Fruit fly (Drosophila melanogaster) whole organism, pupa: ENCODE measurements around the gene mRpS24.
A peak's percentile ranks its signal among the peaks of the same experiment; 100 is the strongest.

ENCODE experiments used
- CG10348 ChIP-seq: fragments of 200-800 bp; sonication (Bioruptor generic); IDR thresholded peaks from 2 replicates; pipeline ENCODE4 v1.3.6; 2022; ENCODE audit warnings: missing biosample characterization, missing genetic modification characterization
- CG12605 ChIP-seq: fragments of 200-800 bp; sonication (Bioruptor generic); IDR thresholded peaks from 2 replicates; pipeline ENCODE4 v1.3.6; 2022; ENCODE audit warnings: missing biosample characterization, missing genetic modification characterization
- CG13204 ChIP-seq: fragments of 200-800 bp; sonication (Bioruptor generic); optimal IDR thresholded peaks from 2 replicates; lab custom pipeline; 2018; ENCODE audit warnings: missing biosample characterization, mild to moderate bottlenecking, missing genetic modification characterization, moderate library complexity
- CG14655 ChIP-seq: fragments of 200-800 bp; sonication (Bioruptor generic); optimal IDR thresholded peaks from 3 replicates; lab custom pipeline; 2017; ENCODE audit warnings: mild to moderate bottlenecking, missing biosample characterization, missing genetic modification reagents, missing genetic modification characterization
- CG15710 ChIP-seq: fragments of 200-800 bp; sonication (Bioruptor generic); optimal IDR thresholded peaks from 2 replicates; lab custom pipeline; 2018; ENCODE audit warnings: missing biosample characterization, mild to moderate bottlenecking, missing genetic modification characterization, moderate library complexity
- CG17806 ChIP-seq: fragments of 200-800 bp; sonication (Bioruptor generic); optimal IDR thresholded peaks from 2 replicates; lab custom pipeline; 2018; ENCODE audit warnings: missing biosample characterization, mild to moderate bottlenecking, missing genetic modification characterization, moderate library complexity
- CG32121 ChIP-seq: fragments of 200-800 bp; sonication (Bioruptor generic); IDR thresholded peaks from 2 replicates; pipeline ENCODE4 v1.3.6; 2022; ENCODE audit warnings: missing biosample characterization, missing genetic modification characterization
- CG34367 ChIP-seq: fragments of 200-800 bp; sonication (Bioruptor generic); optimal IDR thresholded peaks from 2 replicates; lab custom pipeline; 2018; ENCODE audit warnings: missing biosample characterization, mild to moderate bottlenecking, missing genetic modification characterization
- CG4496 ChIP-seq: fragments of 200-800 bp; sonication (Bioruptor generic); IDR thresholded peaks from 3 replicates; pipeline ENCODE4 v1.3.6; 2022; ENCODE audit warnings: missing biosample characterization, missing genetic modification characterization
- CG8159 ChIP-seq: fragments of 200-800 bp; sonication (Bioruptor generic); optimal IDR thresholded peaks from 3 replicates; lab custom pipeline; 2018; ENCODE audit warnings: missing biosample characterization, mild to moderate bottlenecking, missing genetic modification characterization, moderate library complexity
- CG8301 ChIP-seq: fragments of 200-800 bp; sonication (Bioruptor generic); optimal IDR thresholded peaks from 2 replicates; lab custom pipeline; 2018; ENCODE audit warnings: missing biosample characterization, mild to moderate bottlenecking, missing genetic modification characterization
- CG9948 ChIP-seq: fragments of 200-800 bp; sonication (Bioruptor generic); optimal IDR thresholded peaks from 2 replicates; lab custom pipeline; 2018; ENCODE audit warnings: missing biosample characterization, mild to moderate bottlenecking, missing genetic modification characterization, moderate library complexity
- D1 ChIP-seq: fragments of 200-800 bp; sonication (Bioruptor generic); optimal IDR thresholded peaks from 2 replicates; lab custom pipeline; 2018; ENCODE audit warnings: missing biosample characterization, mild to moderate bottlenecking, missing genetic modification characterization, moderate library complexity
- EcR ChIP-seq: fragments of 200-800 bp; sonication (Bioruptor generic); optimal IDR thresholded peaks from 3 replicates; lab custom pipeline; 2019; ENCODE audit warnings: missing biosample characterization, missing genetic modification characterization, mild to moderate bottlenecking, moderate library complexity, missing genetic modification reagents
- Ets98B ChIP-seq: fragments of 200-800 bp; sonication (Bioruptor generic); IDR thresholded peaks from 2 replicates; pipeline ENCODE4 v1.3.6; 2022; ENCODE audit warnings: missing biosample characterization, missing genetic modification characterization
- Pif1A ChIP-seq: fragments of 200-800 bp; sonication (Bioruptor generic); optimal IDR thresholded peaks from 3 replicates; lab custom pipeline; 2016; ENCODE audit warnings: missing biosample characterization, missing genetic modification characterization
- Pif1B ChIP-seq: fragments of 200-800 bp; sonication (Bioruptor generic); optimal IDR thresholded peaks from 3 replicates; lab custom pipeline; 2016; ENCODE audit warnings: missing biosample characterization, missing genetic modification characterization
- Snoo ChIP-seq: fragments of 200-800 bp; sonication (Bioruptor generic); optimal IDR thresholded peaks from 3 replicates; lab custom pipeline; 2017; ENCODE audit warnings: missing biosample characterization, mild to moderate bottlenecking, missing genetic modification characterization, inconsistent platforms
- fd96Ca ChIP-seq: fragments of 200-800 bp; sonication (Bioruptor generic); IDR thresholded peaks from 3 replicates; pipeline ENCODE4 v1.3.6; 2022; ENCODE audit warnings: missing biosample characterization, missing genetic modification characterization
- gl ChIP-seq: fragments of 200-800 bp; sonication (Bioruptor generic); optimal IDR thresholded peaks from 2 replicates; lab custom pipeline; 2018; ENCODE audit warnings: missing biosample characterization, mild to moderate bottlenecking, missing genetic modification characterization
- rn ChIP-seq: fragments of 200-800 bp; sonication (Bioruptor generic); IDR thresholded peaks from 2 replicates; pipeline ENCODE4 v1.3.6; 2022; ENCODE audit warnings: missing biosample characterization, missing genetic modification characterization

The mRpS24 gene

DNA sequence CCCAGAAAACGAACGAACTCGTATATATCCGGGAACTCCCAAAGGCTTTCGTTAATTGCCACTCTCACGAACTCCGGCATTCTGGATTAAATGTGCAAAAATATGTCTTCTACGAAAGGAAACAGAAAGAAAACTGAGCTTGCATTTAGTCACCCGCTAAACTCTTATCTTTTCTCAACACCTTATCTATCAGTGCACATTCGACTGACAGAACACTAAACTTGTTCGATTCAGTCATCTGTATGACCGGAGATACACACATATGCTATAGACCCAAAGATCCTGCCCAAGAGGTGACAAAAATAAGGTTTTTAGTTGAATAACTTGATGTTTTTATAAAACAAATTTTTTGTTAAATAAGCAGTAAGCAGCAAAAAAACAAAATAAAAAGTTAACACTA lies 13.2 kb downstream of the mRpS24 start, which contains the start of gene p38c:
Gene p38c, minus strand, starts transcription at position 101 of the 400 bp plus-strand sequence.
- no peak for TF ChIP-seq CG8301 (tag; lab: Kevin White, UChicago)
- TF ChIP-seq gl (tag; lab: Kevin White, UChicago) = no peak
- no peak for TF ChIP-seq CG17806 (tag; lab: Kevin White, UChicago)

DNA sequence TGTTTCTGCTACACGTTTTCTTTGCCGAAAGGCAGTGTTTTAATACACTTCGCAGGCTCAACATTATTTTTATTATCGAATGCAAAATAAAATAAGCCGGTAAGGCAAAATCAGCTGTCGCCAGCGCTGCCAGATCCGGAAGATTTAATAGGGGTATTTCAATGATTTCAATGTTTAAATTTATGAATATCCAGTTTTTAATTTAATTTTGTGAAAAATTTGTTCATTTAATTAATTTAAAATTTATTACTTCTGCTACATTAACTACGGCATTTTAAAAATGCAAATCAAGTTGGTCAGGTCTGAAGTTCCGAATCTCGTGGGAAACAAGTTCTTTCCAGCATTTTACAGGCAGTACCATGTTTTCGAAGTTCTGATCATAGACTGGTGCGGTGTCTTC lies 14.5 kb downstream of the mRpS24 start, which contains the start of gene Slimp:
Gene Slimp, minus strand, starts transcription at position 130 of the 400 bp plus-strand sequence.
- TF ChIP-seq CG32121 (GFP tag; lab: Robert Waterston, UW) = 0 out of 2 replicates have a peak, but pooled peaks have one; percentile 19
- no peak for TF ChIP-seq CG14655 (GFP tag; lab: Kevin White, UChicago)
- TF ChIP-seq Pif1B (GFP tag; lab: Kevin White, UChicago) = peak; percentile 2
- peak; percentile 47 for TF ChIP-seq Pif1A

DNA sequence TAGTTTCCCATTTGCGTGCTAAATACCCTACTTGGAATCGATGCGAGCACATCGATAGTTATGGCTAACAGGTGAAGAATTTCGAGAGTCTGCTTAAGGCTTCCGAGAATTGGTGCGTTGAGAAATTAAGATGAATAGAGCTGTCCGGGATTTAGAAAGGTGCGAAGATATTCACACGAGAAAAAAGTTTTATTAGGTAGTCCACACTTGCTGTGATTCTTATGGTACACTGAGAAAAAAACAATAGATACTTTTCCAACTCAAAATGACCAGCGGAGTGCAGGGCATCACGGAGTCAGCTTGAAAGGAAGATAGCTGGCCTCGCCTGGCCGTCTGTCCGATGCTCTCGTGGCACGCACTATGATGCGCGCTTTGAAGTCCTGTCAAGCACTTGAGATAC lies 18.8 kb downstream of the mRpS24 start:
- TF ChIP-seq CG34367 (tag; lab: Kevin White, UChicago) = peak; percentile 70
- TF ChIP-seq CG8301 (tag; lab: Kevin White, UChicago) = peak; percentile 86
- TF ChIP-seq CG13204 (GFP tag; lab: Kevin White, UChicago) = no peak
- peak; percentile 79 for TF ChIP-seq CG17806 (tag; lab: Kevin White, UChicago)
- no peak for TF ChIP-seq rn (GFP tag; lab: Robert Waterston, UW)
- TF ChIP-seq D1 = peak; percentile 47
- peak; percentile 75 for TF ChIP-seq CG8159
- peak; percentile 78 for TF ChIP-seq Pif1A
- peak; percentile 17; the same call in 1 of the 2 replicates for TF ChIP-seq Ets98B
- peak; percentile 60 for TF ChIP-seq gl (tag; lab: Kevin White, UChicago)
- peak; percentile 72; the same call in 2 of the 3 replicates for TF ChIP-seq fd96Ca
- no peak for TF ChIP-seq CG12605
- TF ChIP-seq CG9948 (tag; lab: Kevin White, UChicago) = peak; percentile 85
- TF ChIP-seq CG15710 (tag; lab: Kevin White, UChicago) = peak; percentile 74
- TF ChIP-seq CG10348 = no peak
- peak; percentile 62; the same call in 2 of the 3 replicates for TF ChIP-seq CG4496 (GFP tag; lab: Robert Waterston, UW)
- TF ChIP-seq Snoo (tag; lab: Kevin White, UChicago) = no peak
- peak; percentile 90 for TF ChIP-seq CG14655 (GFP tag; lab: Kevin White, UChicago)
- TF ChIP-seq Pif1B (GFP tag; lab: Kevin White, UChicago) = peak; percentile 62
- no peak for TF ChIP-seq EcR (GFP tag; lab: Kevin White, UChicago)
- 0 out of 2 replicates have a peak, but pooled peaks have one; percentile 7 for TF ChIP-seq CG32121 (GFP tag; lab: Robert Waterston, UW)
- TF ChIP-seq, all 21 proteins: peak for 15

- TF ChIP-seq CG15710 (tag; lab: Kevin White, UChicago) (peak; percentile 53), CG8301 (tag; lab: Kevin White, UChicago) (peak; percentile 64), gl (tag; lab: Kevin White, UChicago) (no peak), Snoo (tag; lab: Kevin White, UChicago) (peak; percentile 26), CG10348 (no peak), CG32121 (GFP tag; lab: Robert Waterston, UW) (no peak), CG17806 (tag; lab: Kevin White, UChicago) (peak; percentile 32), Pif1A (peak; percentile 68), CG8159 (peak; percentile 60), fd96Ca (peak; percentile 30; the same call in 1 of the 3 replicates), rn (GFP tag; lab: Robert Waterston, UW) (no peak), D1 (no peak), CG34367 (tag; lab: Kevin White, UChicago) (peak; percentile 54), CG14655 (GFP tag; lab: Kevin White, UChicago) (peak; percentile 84), CG12605 (no peak), CG9948 (tag; lab: Kevin White, UChicago) (peak; percentile 53), EcR (GFP tag; lab: Kevin White, UChicago) (no peak), CG13204 (GFP tag; lab: Kevin White, UChicago) (no peak), Pif1B (GFP tag; lab: Kevin White, UChicago) (peak; percentile 67), CG4496 (GFP tag; lab: Robert Waterston, UW) (no peak), Ets98B (no peak)
These were observed 19.6 kb downstream of the mRpS24 start for dm6 chr3R:24143779-24144178.

DNA sequence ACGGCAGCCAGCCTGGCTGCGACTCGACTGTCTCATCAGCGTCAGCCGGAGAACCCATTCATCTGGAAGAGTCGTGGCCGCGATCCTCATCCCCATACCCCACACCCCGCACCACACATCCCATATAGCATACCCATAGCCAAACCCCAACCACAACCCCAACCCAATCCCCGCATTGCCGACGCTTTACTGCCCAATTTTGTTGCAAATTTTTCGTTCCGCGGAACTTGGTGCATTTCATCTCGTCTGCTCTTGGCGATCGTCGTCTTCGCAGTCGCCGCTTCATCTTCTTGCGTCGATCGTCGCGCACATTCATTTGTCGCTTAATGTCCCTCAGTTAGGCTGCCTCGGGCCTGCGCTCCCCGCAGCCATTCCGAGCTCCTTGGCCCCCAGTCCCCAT lies 20.0 kb downstream of the mRpS24 start:
- no peak for TF ChIP-seq CG8159
- TF ChIP-seq CG4496 (GFP tag; lab: Robert Waterston, UW) = no peak
- TF ChIP-seq EcR (GFP tag; lab: Kevin White, UChicago) = no peak
- TF ChIP-seq CG32121 (GFP tag; lab: Robert Waterston, UW) = peak; percentile 21; the same call in 1 of the 2 replicates
- no peak for TF ChIP-seq CG15710 (tag; lab: Kevin White, UChicago)
- no peak for TF ChIP-seq gl (tag; lab: Kevin White, UChicago)
- TF ChIP-seq CG14655 (GFP tag; lab: Kevin White, UChicago) = no peak
- peak; percentile 18 for TF ChIP-seq CG13204 (GFP tag; lab: Kevin White, UChicago)
- TF ChIP-seq CG9948 (tag; lab: Kevin White, UChicago) = no peak
- no peak for TF ChIP-seq fd96Ca
- no peak for TF ChIP-seq CG10348

DNA sequence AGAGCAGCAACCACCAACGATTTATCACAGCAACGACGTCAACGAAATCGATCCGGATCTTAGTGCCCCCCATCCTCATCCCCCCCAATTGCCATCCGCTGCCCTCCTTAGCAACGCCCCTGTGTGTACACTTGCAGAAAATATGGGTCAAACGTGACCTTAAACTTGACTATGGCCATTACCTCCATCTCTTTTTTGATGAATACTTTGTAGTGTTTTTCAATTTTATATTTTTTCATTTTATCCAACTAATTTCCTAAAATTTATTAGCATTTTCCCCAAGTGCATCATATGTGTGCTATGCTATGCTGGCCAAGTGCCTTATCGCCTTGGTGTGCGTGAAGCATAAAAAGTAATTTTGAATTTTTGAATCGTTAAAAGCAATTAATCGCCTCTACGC lies 20.4 kb downstream of the mRpS24 start:
- peak; percentile 89 for TF ChIP-seq CG17806 (tag; lab: Kevin White, UChicago)
- TF ChIP-seq CG34367 (tag; lab: Kevin White, UChicago) = peak; percentile 80
- TF ChIP-seq CG12605 = peak; percentile 82
- peak; percentile 89 for TF ChIP-seq CG4496 (GFP tag; lab: Robert Waterston, UW)
- peak; percentile 81 for TF ChIP-seq Ets98B
- TF ChIP-seq gl (tag; lab: Kevin White, UChicago) = peak; percentile 75
- TF ChIP-seq fd96Ca = peak; percentile 89
- peak; percentile 85 for TF ChIP-seq CG14655 (GFP tag; lab: Kevin White, UChicago)
- no peak for TF ChIP-seq EcR (GFP tag; lab: Kevin White, UChicago)
- peak; percentile 89 for TF ChIP-seq CG15710 (tag; lab: Kevin White, UChicago)
- TF ChIP-seq D1 = peak; percentile 46
- TF ChIP-seq CG10348 = no peak
- TF ChIP-seq CG9948 (tag; lab: Kevin White, UChicago) = peak; percentile 85
- TF ChIP-seq CG32121 (GFP tag; lab: Robert Waterston, UW) = peak; percentile 55
- peak; percentile 78 for TF ChIP-seq CG8301 (tag; lab: Kevin White, UChicago)
- peak; percentile 83 for TF ChIP-seq Snoo (tag; lab: Kevin White, UChicago)
- TF ChIP-seq CG13204 (GFP tag; lab: Kevin White, UChicago) = peak; percentile 38
- TF ChIP-seq CG8159 = peak; percentile 92
- peak; percentile 81 for TF ChIP-seq rn (GFP tag; lab: Robert Waterston, UW)
- peak; percentile 86 for TF ChIP-seq Pif1A
- TF ChIP-seq Pif1B (GFP tag; lab: Kevin White, UChicago) = peak; percentile 88
